Fruit fly (Drosophila melanogaster) whole organism, embryonic: Measurements from ENCODE around the gene Gale.
A peak's percentile ranks its signal among the peaks of the same experiment; 100 is the strongest.

Experiments used
- Adf1 ChIP-seq: fragments of 200-800 bp; sonication (Bioruptor generic); IDR thresholded peaks from 2 replicates; pipeline ENCODE4 v1.3.6; 2022; ENCODE audit warnings: missing biosample characterization, missing genetic modification characterization
- Bteb2 ChIP-seq: fragments of 200-800 bp; sonication (Bioruptor generic); optimal IDR thresholded peaks from 2 replicates; lab custom pipeline; 2016; ENCODE audit warnings: missing biosample characterization, missing genetic modification characterization
- CG10366 ChIP-seq: fragments of 200-800 bp; sonication (Bioruptor generic); IDR thresholded peaks from 2 replicates; pipeline ENCODE4 v1.3.6; 2022; ENCODE audit warnings: missing biosample characterization, missing genetic modification characterization
- CG12769 ChIP-seq: fragments of 200-800 bp; sonication (Bioruptor generic); optimal IDR thresholded peaks from 2 replicates; lab custom pipeline; 2019; ENCODE audit warnings: missing biosample characterization, mild to moderate bottlenecking, missing genetic modification characterization, moderate library complexity
- CG13287 ChIP-seq: fragments of 200-800 bp; sonication (Bioruptor generic); IDR thresholded peaks from 2 replicates; pipeline ENCODE4 v1.3.6; 2022; ENCODE audit warnings: missing biosample characterization, missing genetic modification characterization; ENCODE audit not compliant: partially characterized antibody
- CG14050 ChIP-seq: fragments of 200-800 bp; sonication (Bioruptor generic); IDR thresholded peaks from 3 replicates; pipeline ENCODE4 v1.3.6; 2022; ENCODE audit warnings: missing biosample characterization, missing genetic modification characterization
- CG14441 ChIP-seq: fragments of 200-800 bp; sonication (Bioruptor generic); IDR thresholded peaks from 2 replicates; pipeline ENCODE4 v1.3.6; 2022; ENCODE audit warnings: missing biosample characterization, missing genetic modification characterization
- CG14860 ChIP-seq: fragments of 200-800 bp; sonication (Bioruptor generic); IDR thresholded peaks from 3 replicates; pipeline ENCODE4 v1.3.6; 2022; ENCODE audit warnings: missing biosample characterization, missing genetic modification characterization; ENCODE audit not compliant: partially characterized antibody
- CG1529 ChIP-seq: fragments of 200-800 bp; sonication (Bioruptor generic); optimal IDR thresholded peaks from 3 replicates; lab custom pipeline; 2018; ENCODE audit warnings: missing biosample characterization, missing genetic modification characterization
- CG17359 ChIP-seq: fragments of 200-800 bp; sonication (Bioruptor generic); optimal IDR thresholded peaks from 3 replicates; lab custom pipeline; 2018; ENCODE audit warnings: missing biosample characterization, mild to moderate bottlenecking, missing genetic modification characterization, moderate library complexity
- CG17568 ChIP-seq: fragments of 200-800 bp; sonication (Bioruptor generic); optimal IDR thresholded peaks from 2 replicates; lab custom pipeline; 2018; ENCODE audit warnings: missing biosample characterization, mild to moderate bottlenecking, missing genetic modification characterization, moderate library complexity
- CG2712 ChIP-seq: fragments of 200-800 bp; optimal IDR thresholded peaks from 3 replicates; lab custom pipeline; 2019; ENCODE audit warnings: missing biosample characterization, mild to moderate bottlenecking, missing genetic modification characterization, moderate library complexity
- CG31388 ChIP-seq: fragments of 200-800 bp; sonication (Bioruptor generic); optimal IDR thresholded peaks from 2 replicates; lab custom pipeline; 2016; ENCODE audit warnings: missing biosample characterization, missing genetic modification characterization
- CG32532 ChIP-seq: fragments of 200-800 bp; sonication (Bioruptor generic); IDR thresholded peaks from 2 replicates; pipeline ENCODE4 v1.3.6; 2022; ENCODE audit warnings: missing biosample characterization, missing genetic modification characterization
- CG4282 ChIP-seq: fragments of 200-800 bp; sonication (Bioruptor generic); optimal IDR thresholded peaks from 2 replicates; lab custom pipeline; 2016; ENCODE audit warnings: missing biosample characterization, missing genetic modification characterization
- CG5180 ChIP-seq: fragments of 200-800 bp; sonication (Bioruptor generic); optimal IDR thresholded peaks from 3 replicates; lab custom pipeline; 2017; ENCODE audit warnings: missing biosample characterization, missing genetic modification characterization, mild to moderate bottlenecking, moderate library complexity, missing genetic modification reagents
- CG6254 ChIP-seq: fragments of 200-800 bp; sonication (Bioruptor generic); optimal IDR thresholded peaks from 3 replicates; lab custom pipeline; 2017; ENCODE audit warnings: mild to moderate bottlenecking, missing biosample characterization, missing genetic modification reagents, missing genetic modification characterization
- CG6854 ChIP-seq: fragments of 200-800 bp; sonication (Bioruptor generic); optimal IDR thresholded peaks from 3 replicates; lab custom pipeline; 2017; ENCODE audit warnings: missing biosample characterization, mild to moderate bottlenecking, missing genetic modification characterization
- CG8924 ChIP-seq: fragments of 200-800 bp; optimal IDR thresholded peaks from 3 replicates; lab custom pipeline; 2019; ENCODE audit warnings: missing biosample characterization, mild to moderate bottlenecking, missing genetic modification characterization, moderate library complexity
- CTCF ChIP-seq: fragments of 200-800 bp; sonication (Bioruptor generic); optimal IDR thresholded peaks from 2 replicates; lab custom pipeline; 2017; ENCODE audit warnings: missing biosample characterization, mild to moderate bottlenecking, missing genetic modification characterization, moderate library complexity
- Deaf1 ChIP-seq: fragments of 200-800 bp; optimal IDR thresholded peaks from 3 replicates; lab custom pipeline; 2019; ENCODE audit warnings: missing biosample characterization, mild to moderate bottlenecking, missing genetic modification characterization, moderate library complexity
- Doc2 ChIP-seq: fragments of 200-800 bp; sonication (Bioruptor generic); IDR thresholded peaks from 2 replicates; pipeline ENCODE4 v1.3.6; 2022; ENCODE audit warnings: missing biosample characterization, missing genetic modification characterization
- Drgx ChIP-seq: fragments of 200-800 bp; sonication (Bioruptor generic); IDR thresholded peaks from 2 replicates; pipeline ENCODE4 v1.3.6; 2022; ENCODE audit warnings: missing biosample characterization, missing genetic modification characterization
- Ets65A ChIP-seq: fragments of 200-800 bp; sonication (Bioruptor generic); peaks from one replicate; lab custom pipeline; 2016; ENCODE audit warnings: missing biosample characterization, missing genetic modification characterization
- HLHmδ ChIP-seq: fragments of 200-800 bp; sonication (Bioruptor generic); optimal IDR thresholded peaks from 2 replicates; lab custom pipeline; 2018; ENCODE audit warnings: missing biosample characterization, mild to moderate bottlenecking, missing genetic modification characterization, moderate library complexity
- HmgZ ChIP-seq: fragments of 200-800 bp; sonication (Bioruptor generic); optimal IDR thresholded peaks from 2 replicates; lab custom pipeline; 2018; ENCODE audit warnings: missing biosample characterization, mild to moderate bottlenecking, missing genetic modification characterization
- Jarid2 ChIP-seq: fragments of 200-800 bp; sonication (Bioruptor generic); optimal IDR thresholded peaks from 3 replicates; lab custom pipeline; 2017; ENCODE audit warnings: mild to moderate bottlenecking, missing biosample characterization, missing genetic modification reagents, missing genetic modification characterization
- MTF-1 ChIP-seq: fragments of 200-800 bp; sonication (Bioruptor generic); optimal IDR thresholded peaks from 2 replicates; lab custom pipeline; 2018; ENCODE audit warnings: missing biosample characterization, mild to moderate bottlenecking, missing genetic modification characterization, borderline replicate concordance
- Mad ChIP-seq: fragments of 200-800 bp; sonication (Bioruptor generic); optimal IDR thresholded peaks from 2 replicates; lab custom pipeline; 2016; ENCODE audit warnings: missing biosample characterization, missing genetic modification characterization
- NC2β ChIP-seq: fragments of 200-800 bp; sonication (Bioruptor generic); optimal IDR thresholded peaks from 2 replicates; lab custom pipeline; 2016; ENCODE audit warnings: missing biosample characterization, missing genetic modification characterization
- Nf-YC ChIP-seq: fragments of 200-800 bp; optimal IDR thresholded peaks from 3 replicates; lab custom pipeline; 2019; ENCODE audit warnings: missing biosample characterization, mild to moderate bottlenecking, missing genetic modification characterization, moderate library complexity
- Six4 ChIP-seq: fragments of 200-800 bp; sonication (Bioruptor generic); optimal IDR thresholded peaks from 2 replicates; lab custom pipeline; 2016; ENCODE audit warnings: missing biosample characterization, missing genetic modification characterization
- Vsx1 ChIP-seq: fragments of 200-800 bp; sonication (Bioruptor generic); optimal IDR thresholded peaks from 2 replicates; lab custom pipeline; 2017; ENCODE audit warnings: missing biosample characterization, mild to moderate bottlenecking, missing genetic modification characterization, missing genetic modification reagents
- ase ChIP-seq: fragments of 200-800 bp; sonication (Bioruptor generic); IDR thresholded peaks from 3 replicates; pipeline ENCODE4 v1.3.6; 2022; ENCODE audit warnings: missing biosample characterization, missing genetic modification characterization
- chinmo ChIP-seq: fragments of 200-800 bp; sonication (Bioruptor generic); IDR thresholded peaks from 4 replicates; pipeline ENCODE4 v1.3.6; 2022; ENCODE audit warnings: missing biosample characterization, missing genetic modification characterization; ENCODE audit not compliant: partially characterized antibody
- chm ChIP-seq: fragments of 200-800 bp; sonication (Bioruptor generic); IDR thresholded peaks from 2 replicates; pipeline ENCODE4 v1.3.6; 2022; ENCODE audit warnings: missing biosample characterization, missing genetic modification characterization
- dpn ChIP-seq, 2 experiments: fragments of 200-800 bp; sonication (Bioruptor generic); optimal IDR thresholded peaks; 3 replicates each; lab custom pipeline; 2016; ENCODE audit warnings: missing biosample characterization in 2 of 2, missing genetic modification characterization in 2 of 2
- eve ChIP-seq, 2 experiments: fragments of >200 bp; optimal IDR thresholded peaks; 2 replicates each; lab custom pipeline; 2017; ENCODE audit warnings: missing biosample characterization in 2 of 2, missing genetic modification characterization in 2 of 2
- fd3F ChIP-seq: fragments of 200-800 bp; sonication (Bioruptor generic); optimal IDR thresholded peaks from 2 replicates; lab custom pipeline; 2018; ENCODE audit warnings: missing biosample characterization, mild to moderate bottlenecking, missing genetic modification characterization, moderate library complexity
- kah ChIP-seq: fragments of 200-800 bp; sonication (Bioruptor generic); optimal IDR thresholded peaks from 2 replicates; lab custom pipeline; 2018; ENCODE audit warnings: missing biosample characterization, mild to moderate bottlenecking, missing genetic modification characterization
- klu ChIP-seq: fragments of 200-800 bp; sonication (Bioruptor generic); IDR thresholded peaks from 2 replicates; pipeline ENCODE4 v1.3.6; 2022; ENCODE audit warnings: missing biosample characterization, missing genetic modification characterization
- mirr ChIP-seq: fragments of 200-800 bp; sonication (Bioruptor generic); optimal IDR thresholded peaks from 3 replicates; lab custom pipeline; 2018; ENCODE audit warnings: missing biosample characterization, mild to moderate bottlenecking, missing genetic modification characterization
- nerfin-1 ChIP-seq: fragments of 200-800 bp; sonication (Bioruptor generic); optimal IDR thresholded peaks from 3 replicates; lab custom pipeline; 2019; ENCODE audit warnings: missing biosample characterization, mild to moderate bottlenecking, missing genetic modification characterization, moderate library complexity
- pan ChIP-seq, 4 experiments: fragments of >200 bp in 3 of 4; fragments of 200-800 bp in 1 of 4; sonication (Bioruptor generic) in 1 of 4; optimal IDR thresholded peaks in 3 of 4; IDR thresholded peaks in 1 of 4; 2 replicates each; pipeline versions ENCODE4 v1.3.6 to Lab custom; 2017 to 2022; ENCODE audit warnings: missing biosample characterization in 2 of 4, missing genetic modification characterization in 2 of 4, mixed read lengths in 1 of 4
- pros ChIP-seq: fragments of 200-800 bp; sonication (Bioruptor generic); optimal IDR thresholded peaks from 3 replicates; lab custom pipeline; 2019; ENCODE audit warnings: missing biosample characterization, mild to moderate bottlenecking, missing genetic modification characterization, moderate library complexity
- psq ChIP-seq: fragments of 200-800 bp; sonication (Bioruptor generic); optimal IDR thresholded peaks from 2 replicates; lab custom pipeline; 2017; ENCODE audit warnings: missing biosample characterization, missing genetic modification characterization
- sens ChIP-seq: fragments of 200-800 bp; sonication (Bioruptor generic); peaks from one replicate; lab custom pipeline; 2016; ENCODE audit warnings: missing biosample characterization, missing genetic modification characterization
- stwl ChIP-seq: fragments of 200-800 bp; sonication (Bioruptor generic); optimal IDR thresholded peaks from 3 replicates; lab custom pipeline; 2018; ENCODE audit warnings: missing biosample characterization, mild to moderate bottlenecking, missing genetic modification characterization, moderate library complexity
- tup ChIP-seq: fragments of 200-800 bp; sonication (Bioruptor generic); optimal IDR thresholded peaks from 2 replicates; lab custom pipeline; 2016; ENCODE audit warnings: missing biosample characterization, mild to moderate bottlenecking, missing genetic modification characterization, moderate library complexity
- zf30C ChIP-seq: fragments of 200-800 bp; sonication (Bioruptor generic); optimal IDR thresholded peaks from 3 replicates; lab custom pipeline; 2018; ENCODE audit warnings: missing biosample characterization, mild to moderate bottlenecking, missing genetic modification characterization

The Gale gene

dm6 chr3L:639460-640103, 8.8 kb upstream of the Gale start (continued):
- TF ChIP-seq CG2712 (tag; lab: Kevin White, UChicago) (peak; percentile 7), zf30C (GFP tag; lab: Kevin White, UChicago) (peak; percentile 27), HmgZ (peak; percentile 3), pan (optimal IDR thresholded peaks at IDR 0.05; lab: Kevin White, UChicago) (no peak), pan (GFP tag; optimal IDR thresholded peaks at IDR 0.05 in 1 of 2, IDR thresholded peaks at IDR 0.05 in 1 of 2) (peak in 1 of 2 experiments; percentile 15), CG8924 (tag; lab: Kevin White, UChicago) (peak; percentile 20), ase (GFP tag; lab: Robert Waterston, UW) (no peak), CG6854 (GFP tag; lab: Kevin White, UChicago) (no peak), mirr (GFP tag; lab: Kevin White, UChicago) (peak; percentile 15), CG14050 (GFP tag; lab: Robert Waterston, UW) (no peak), CG31388 (no peak), Drgx (GFP tag; lab: Robert Waterston, UW) (no peak), stwl (tag; lab: Kevin White, UChicago) (no peak), Deaf1 (tag; lab: Kevin White, UChicago) (peak; percentile 62), Vsx1 (GFP tag; lab: Kevin White, UChicago) (peak; percentile 35), CG1529 (peak; percentile 97), pros (GFP tag; lab: Kevin White, UChicago) (peak; percentile 42), CG13287 (GFP tag; lab: Robert Waterston, UW) (no peak), Nf-YC (tag; lab: Kevin White, UChicago) (peak; percentile 70), Ets65A (GFP tag; lab: Kevin White, UChicago) (peak; percentile 19), CG14441 (GFP tag; lab: Robert Waterston, UW) (peak; percentile 10; the same call in 1 of the 2 replicates), dpn (GFP tag; optimal IDR thresholded peaks at IDR 0.05; lab: Kevin White, UChicago) (no peak), CG17568 (GFP tag; lab: Kevin White, UChicago) (peak; percentile 30), sens (GFP tag; lab: Kevin White, UChicago) (peak; percentile 75), chm (peak; percentile 82), HLHmδ (GFP tag; lab: Kevin White, UChicago) (no peak), tup (no peak), kah (GFP tag; lab: Kevin White, UChicago) (no peak), MTF-1 (GFP tag; lab: Kevin White, UChicago) (no peak), Jarid2 (GFP tag; lab: Kevin White, UChicago) (peak; percentile 69), CG5180 (GFP tag; lab: Kevin White, UChicago) (peak; percentile 41), Bteb2 (GFP tag; lab: Kevin White, UChicago) (peak; percentile 20), CG12769 (tag; lab: Kevin White, UChicago) (peak; percentile 88), Mad (GFP tag; lab: Kevin White, UChicago) (peak; percentile 8), CG6254 (GFP tag; lab: Kevin White, UChicago) (no peak), CG10366 (GFP tag; lab: Robert Waterston, UW) (no peak), fd3F (GFP tag; lab: Kevin White, UChicago) (no peak), Six4 (no peak), Doc2 (GFP tag; lab: Robert Waterston, UW) (no peak), CG32532 (GFP tag; lab: Robert Waterston, UW) (peak; percentile 28; the same call in 1 of the 2 replicates), CG4282 (peak; percentile 21), klu (no peak), CG17359 (peak; percentile 18), nerfin-1 (tag; lab: Kevin White, UChicago) (peak; percentile 9), CTCF (no peak), NC2β (GFP tag; lab: Kevin White, UChicago) (no peak), CG14860 (GFP tag; lab: Robert Waterston, UW) (no peak), Adf1 (GFP tag; lab: Robert Waterston, UW) (peak; percentile 97), eve (GFP tag; optimal IDR thresholded peaks at IDR 0.05; lab: Kevin White, UChicago) (peak in 1 of 2 experiments; percentile 59), psq (GFP tag; lab: Kevin White, UChicago) (peak; percentile 24), chinmo (GFP tag; lab: Robert Waterston, UW) (peak; percentile 56; the same call in 3 of the 4 replicates)
